Fruit fly (Drosophila melanogaster): ENCODE results near the gene mRpL39.

dm6 chr3L:14976026-14976425, 23.4 kb downstream of the mRpL39 start:
- no peak for TF ChIP-seq h (optimal IDR thresholded peaks at IDR 0.05)
- no peak for TF ChIP-seq Sin3A (optimal IDR thresholded peaks at IDR 0.05)
- TF ChIP-seq psq (optimal IDR thresholded peaks at IDR 0.05) = no peak
- no peak for TF ChIP-seq insv (optimal IDR thresholded peaks at IDR 0.05)

Measured in Kc167 (cell line).